Worm (Caenorhabditis elegans) whole organism, L4/young adult: ENCODE measurements around the gene pgph-2.
"Not testable (repeated sequence)": the region's sequence is repeated elsewhere in the genome, so short reads cannot be mapped to it uniquely, and the experiment has no call there.

Experiments
- W03F9.2 ChIP-seq: fragments of 150-350 bp; optimal IDR thresholded peaks from 2 replicates; lab custom pipeline; 2014; ENCODE audit warnings: missing biosample characterization, missing genetic modification characterization
- him-1 ChIP-seq: sonication (generic microtip); optimal IDR thresholded peaks from 2 replicates; lab custom pipeline; 2016; ENCODE audit warnings: missing genotype, missing genetic modification reagents, missing genetic modification characterization, missing compliant biosample characterization

DNA sequence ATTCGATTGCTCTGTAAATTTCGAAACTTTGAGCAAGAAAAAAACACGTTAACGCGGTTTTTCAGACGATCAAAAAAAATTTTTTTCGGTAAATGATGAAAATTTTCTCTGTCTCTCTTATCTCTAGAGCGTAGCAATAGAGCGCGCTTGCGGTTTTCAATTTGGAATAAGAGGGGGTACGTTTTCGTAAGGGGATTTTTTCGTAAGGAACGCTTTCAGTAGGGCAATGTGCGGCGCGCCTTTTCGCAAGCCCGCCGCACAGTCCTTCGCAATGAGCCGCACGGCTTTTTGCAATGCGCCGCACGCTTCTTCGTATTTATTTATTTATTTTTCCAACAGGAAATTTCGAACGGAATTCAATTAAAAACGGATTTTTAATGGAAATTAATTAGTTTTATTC is 12.0 kb downstream of the pgph-2 start, which contains the start of gene F44E7.4:
- TF ChIP-seq W03F9.2, him-1 (tag; lab: Kevin White, UChicago): not testable (repeated sequence)
